Fruit fly (Drosophila melanogaster) whole organism, pupa: Measurements from ENCODE around the gene ZIPIC.

Experiments
- CG10348 ChIP-seq: fragments of 200-800 bp; sonication (Bioruptor generic); IDR thresholded peaks from 2 replicates; pipeline ENCODE4 v1.3.6; 2022; ENCODE audit warnings: missing biosample characterization, missing genetic modification characterization
- CG12605 ChIP-seq: fragments of 200-800 bp; sonication (Bioruptor generic); IDR thresholded peaks from 2 replicates; pipeline ENCODE4 v1.3.6; 2022; ENCODE audit warnings: missing biosample characterization, missing genetic modification characterization
- CG13204 ChIP-seq: fragments of 200-800 bp; sonication (Bioruptor generic); optimal IDR thresholded peaks from 2 replicates; lab custom pipeline; 2018; ENCODE audit warnings: missing biosample characterization, mild to moderate bottlenecking, missing genetic modification characterization, moderate library complexity
- CG14655 ChIP-seq: fragments of 200-800 bp; sonication (Bioruptor generic); optimal IDR thresholded peaks from 3 replicates; lab custom pipeline; 2017; ENCODE audit warnings: mild to moderate bottlenecking, missing biosample characterization, missing genetic modification reagents, missing genetic modification characterization
- CG15710 ChIP-seq: fragments of 200-800 bp; sonication (Bioruptor generic); optimal IDR thresholded peaks from 2 replicates; lab custom pipeline; 2018; ENCODE audit warnings: missing biosample characterization, mild to moderate bottlenecking, missing genetic modification characterization, moderate library complexity
- CG17806 ChIP-seq: fragments of 200-800 bp; sonication (Bioruptor generic); optimal IDR thresholded peaks from 2 replicates; lab custom pipeline; 2018; ENCODE audit warnings: missing biosample characterization, mild to moderate bottlenecking, missing genetic modification characterization, moderate library complexity
- CG32121 ChIP-seq: fragments of 200-800 bp; sonication (Bioruptor generic); IDR thresholded peaks from 2 replicates; pipeline ENCODE4 v1.3.6; 2022; ENCODE audit warnings: missing biosample characterization, missing genetic modification characterization
- CG34367 ChIP-seq: fragments of 200-800 bp; sonication (Bioruptor generic); optimal IDR thresholded peaks from 2 replicates; lab custom pipeline; 2018; ENCODE audit warnings: missing biosample characterization, mild to moderate bottlenecking, missing genetic modification characterization
- CG4496 ChIP-seq: fragments of 200-800 bp; sonication (Bioruptor generic); IDR thresholded peaks from 3 replicates; pipeline ENCODE4 v1.3.6; 2022; ENCODE audit warnings: missing biosample characterization, missing genetic modification characterization
- CG8159 ChIP-seq: fragments of 200-800 bp; sonication (Bioruptor generic); optimal IDR thresholded peaks from 3 replicates; lab custom pipeline; 2018; ENCODE audit warnings: missing biosample characterization, mild to moderate bottlenecking, missing genetic modification characterization, moderate library complexity
- CG8301 ChIP-seq: fragments of 200-800 bp; sonication (Bioruptor generic); optimal IDR thresholded peaks from 2 replicates; lab custom pipeline; 2018; ENCODE audit warnings: missing biosample characterization, mild to moderate bottlenecking, missing genetic modification characterization
- CG9948 ChIP-seq: fragments of 200-800 bp; sonication (Bioruptor generic); optimal IDR thresholded peaks from 2 replicates; lab custom pipeline; 2018; ENCODE audit warnings: missing biosample characterization, mild to moderate bottlenecking, missing genetic modification characterization, moderate library complexity
- D1 ChIP-seq: fragments of 200-800 bp; sonication (Bioruptor generic); optimal IDR thresholded peaks from 2 replicates; lab custom pipeline; 2018; ENCODE audit warnings: missing biosample characterization, mild to moderate bottlenecking, missing genetic modification characterization, moderate library complexity
- EcR ChIP-seq: fragments of 200-800 bp; sonication (Bioruptor generic); optimal IDR thresholded peaks from 3 replicates; lab custom pipeline; 2019; ENCODE audit warnings: missing biosample characterization, missing genetic modification characterization, mild to moderate bottlenecking, moderate library complexity, missing genetic modification reagents
- Ets98B ChIP-seq: fragments of 200-800 bp; sonication (Bioruptor generic); IDR thresholded peaks from 2 replicates; pipeline ENCODE4 v1.3.6; 2022; ENCODE audit warnings: missing biosample characterization, missing genetic modification characterization
- Pif1A ChIP-seq: fragments of 200-800 bp; sonication (Bioruptor generic); optimal IDR thresholded peaks from 3 replicates; lab custom pipeline; 2016; ENCODE audit warnings: missing biosample characterization, missing genetic modification characterization
- Pif1B ChIP-seq: fragments of 200-800 bp; sonication (Bioruptor generic); optimal IDR thresholded peaks from 3 replicates; lab custom pipeline; 2016; ENCODE audit warnings: missing biosample characterization, missing genetic modification characterization
- Snoo ChIP-seq: fragments of 200-800 bp; sonication (Bioruptor generic); optimal IDR thresholded peaks from 3 replicates; lab custom pipeline; 2017; ENCODE audit warnings: missing biosample characterization, mild to moderate bottlenecking, missing genetic modification characterization, inconsistent platforms
- fd96Ca ChIP-seq: fragments of 200-800 bp; sonication (Bioruptor generic); IDR thresholded peaks from 3 replicates; pipeline ENCODE4 v1.3.6; 2022; ENCODE audit warnings: missing biosample characterization, missing genetic modification characterization
- gl ChIP-seq: fragments of 200-800 bp; sonication (Bioruptor generic); optimal IDR thresholded peaks from 2 replicates; lab custom pipeline; 2018; ENCODE audit warnings: missing biosample characterization, mild to moderate bottlenecking, missing genetic modification characterization
- rn ChIP-seq: fragments of 200-800 bp; sonication (Bioruptor generic); IDR thresholded peaks from 2 replicates; pipeline ENCODE4 v1.3.6; 2022; ENCODE audit warnings: missing biosample characterization, missing genetic modification characterization

ZIPIC gene

DNA sequence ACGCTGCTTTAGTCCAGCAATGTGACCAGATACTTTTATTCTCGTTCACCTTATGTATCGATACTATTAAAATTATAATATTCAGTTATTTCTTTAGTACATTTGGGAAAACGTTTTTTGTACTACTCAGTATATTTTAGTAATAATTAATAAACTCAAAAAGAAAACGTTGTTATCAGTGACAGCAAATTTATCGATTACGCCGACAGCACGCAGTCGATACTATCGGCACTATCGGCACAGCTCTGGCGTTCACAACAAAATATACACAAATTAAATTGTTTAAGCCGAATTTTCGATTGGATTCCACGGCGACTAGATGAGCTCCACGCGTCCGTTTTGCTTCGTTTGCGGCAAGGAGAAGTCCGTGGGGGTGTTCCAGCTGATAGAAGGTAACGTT is 2.8 kb upstream of the ZIPIC start, which contains the start of the genes janA, Sry-alpha and Sry-beta:
Gene janA (minus strand): TSS at position 40 of the 400 bp plus-strand sequence.
Gene Sry-alpha (plus strand): TSS at position 226 of the 400 bp plus-strand sequence.
Gene Sry-beta (plus strand): TSS at position 226 of the 400 bp plus-strand sequence.
- peak; percentile 2 for TF ChIP-seq CG15710
- no peak for TF ChIP-seq CG10348
- TF ChIP-seq EcR, result no peak
- no peak for TF ChIP-seq Ets98B (GFP tag; lab: Robert Waterston, UW)
- TF ChIP-seq CG8159, result no peak

DNA sequence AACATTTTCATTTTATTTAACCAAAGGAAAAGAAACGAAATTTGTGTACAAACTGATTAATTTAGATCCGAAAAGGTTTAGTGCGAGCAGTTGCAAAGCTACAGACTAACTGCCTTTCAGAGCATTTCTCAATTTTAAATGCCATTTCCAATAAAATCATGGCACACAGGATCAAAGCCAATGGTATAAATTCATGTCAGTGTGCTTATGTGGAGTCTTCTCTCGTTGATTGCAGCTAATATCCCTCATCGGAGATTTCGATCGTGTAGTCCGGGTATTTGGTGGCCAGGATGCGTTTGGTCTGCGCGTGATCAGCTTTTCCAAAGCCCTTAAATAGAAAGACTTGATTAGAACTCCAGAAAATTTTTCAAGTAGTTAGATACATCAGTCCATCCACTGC is 2.0 kb upstream of the ZIPIC start, which contains the start of gene janB:
Gene janB (minus strand): TSS at position 101 of the 400 bp plus-strand sequence.
- TF ChIP-seq CG9948 (tag; lab: Kevin White, UChicago), result no peak
- no peak for TF ChIP-seq EcR

DNA sequence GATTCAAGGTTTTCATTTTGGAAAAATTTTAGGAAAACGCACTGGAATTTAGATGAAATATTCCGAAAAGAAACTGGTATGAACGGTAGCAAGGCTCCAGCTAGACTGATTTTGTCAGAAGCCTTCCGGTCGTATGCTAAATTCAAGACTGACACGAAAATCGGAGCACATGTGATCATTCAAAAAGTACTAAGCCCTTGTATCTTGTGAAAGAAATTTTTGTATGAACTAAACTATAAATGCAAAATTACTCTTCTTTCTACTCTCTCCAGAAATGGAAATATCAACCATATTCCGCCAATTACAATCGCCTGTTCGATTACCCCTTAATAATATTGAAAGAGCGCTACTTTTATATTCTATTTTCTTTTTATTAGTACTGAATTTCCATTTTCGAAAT is 960 bp upstream of the ZIPIC start, which contains the start of gene ocn:
Gene ocn (minus strand): TSS at position 101 of the 400 bp plus-strand sequence.
- TF ChIP-seq CG34367 (tag; lab: Kevin White, UChicago) (no peak), CG13204 (GFP tag; lab: Kevin White, UChicago) (no peak), Ets98B (GFP tag; lab: Robert Waterston, UW) (no peak), Pif1B (GFP tag; lab: Kevin White, UChicago) (no peak), Pif1A (no peak)

DNA sequence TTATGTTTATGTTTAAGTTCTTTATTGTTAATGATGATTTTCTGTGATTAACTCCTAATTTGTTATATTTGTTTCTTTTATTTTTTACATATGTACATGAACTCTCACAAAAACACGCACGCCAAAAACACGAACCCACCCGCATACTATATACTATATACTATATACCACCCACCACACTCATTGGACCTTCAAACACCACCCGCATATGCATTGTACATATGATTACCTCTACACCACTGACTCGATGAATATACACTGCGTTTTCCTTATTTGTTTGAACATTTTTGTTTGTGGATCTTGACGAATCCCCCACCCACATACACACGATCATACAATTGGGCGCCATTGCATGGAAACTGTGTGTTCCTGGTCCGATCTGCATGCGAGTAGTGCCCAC is 4.4 kb downstream of the ZIPIC start:
- TF ChIP-seq CG8301 (tag; lab: Kevin White, UChicago) (no peak), CG17806 (tag; lab: Kevin White, UChicago) (no peak), CG14655 (no peak), gl (tag; lab: Kevin White, UChicago) (no peak)

DNA sequence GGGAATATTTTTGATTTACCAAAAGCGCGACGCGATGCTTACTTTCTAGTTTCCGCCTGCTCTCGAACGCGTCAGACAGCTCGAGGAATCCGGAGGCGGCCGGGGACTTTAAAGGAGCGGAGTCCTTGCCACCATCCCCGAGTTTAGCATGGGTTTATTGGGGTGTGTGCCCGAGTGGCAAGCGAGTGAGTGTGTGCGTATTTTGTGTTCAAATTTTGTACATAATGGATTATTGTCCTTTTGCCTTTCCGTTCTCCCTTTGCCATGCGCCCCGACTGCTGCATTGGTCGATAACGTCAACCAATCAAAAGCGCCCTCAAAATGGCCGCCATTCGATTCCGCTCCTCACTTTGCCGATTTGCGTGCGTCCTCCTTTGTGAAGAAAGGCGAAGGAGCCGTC is 6.6 kb downstream of the ZIPIC start:
- no peak for TF ChIP-seq Ets98B (GFP tag; lab: Robert Waterston, UW)
- TF ChIP-seq CG17806 (tag; lab: Kevin White, UChicago), result no peak
- no peak for TF ChIP-seq Pif1B (GFP tag; lab: Kevin White, UChicago)
- no peak for TF ChIP-seq Snoo (tag; lab: Kevin White, UChicago)
- TF ChIP-seq EcR, result no peak
- TF ChIP-seq CG14655, result no peak
- no peak for TF ChIP-seq gl (tag; lab: Kevin White, UChicago)
- no peak for TF ChIP-seq rn (GFP tag; lab: Robert Waterston, UW)
- TF ChIP-seq D1 (tag; lab: Kevin White, UChicago), result no peak
- no peak for TF ChIP-seq CG32121 (GFP tag; lab: Robert Waterston, UW)
- no peak for TF ChIP-seq Pif1A
- TF ChIP-seq CG4496 (GFP tag; lab: Robert Waterston, UW), result no peak
- TF ChIP-seq CG12605 (GFP tag; lab: Robert Waterston, UW), result no peak
- TF ChIP-seq CG10348, result no peak
- TF ChIP-seq CG13204 (GFP tag; lab: Kevin White, UChicago), result no peak
- no peak for TF ChIP-seq CG34367 (tag; lab: Kevin White, UChicago)
- TF ChIP-seq CG9948 (tag; lab: Kevin White, UChicago), result no peak
- TF ChIP-seq fd96Ca (GFP tag; lab: Robert Waterston, UW), result no peak
- TF ChIP-seq CG15710, result no peak

DNA sequence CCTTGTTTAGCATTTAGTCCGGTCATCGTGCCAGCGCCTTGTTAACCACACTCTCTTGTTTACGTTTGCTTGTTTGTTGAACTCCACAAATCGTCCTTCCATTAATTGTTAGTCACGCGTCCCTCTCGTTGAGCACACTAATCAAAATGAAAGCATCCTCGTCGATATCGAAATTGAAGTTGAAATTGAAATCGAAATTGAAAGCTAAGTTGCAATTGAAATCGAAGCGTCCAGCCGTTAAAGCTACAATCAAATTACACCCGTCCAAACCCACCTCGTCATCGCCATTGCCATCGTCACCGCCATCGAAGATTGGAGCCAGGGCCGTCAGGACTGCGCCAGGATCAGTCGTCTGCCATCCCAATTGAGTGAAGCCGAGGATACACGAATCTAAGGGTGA is 13.2 kb downstream of the ZIPIC start:
- TF ChIP-seq fd96Ca (GFP tag; lab: Robert Waterston, UW), result no peak
- no peak for TF ChIP-seq D1 (tag; lab: Kevin White, UChicago)
- TF ChIP-seq CG12605 (GFP tag; lab: Robert Waterston, UW), result no peak
- no peak for TF ChIP-seq CG9948 (tag; lab: Kevin White, UChicago)
- no peak for TF ChIP-seq Pif1A
- no peak for TF ChIP-seq CG4496 (GFP tag; lab: Robert Waterston, UW)
- TF ChIP-seq CG17806 (tag; lab: Kevin White, UChicago), result no peak
- no peak for TF ChIP-seq CG10348
- TF ChIP-seq CG8301 (tag; lab: Kevin White, UChicago), result no peak
- TF ChIP-seq Pif1B (GFP tag; lab: Kevin White, UChicago), result no peak
- TF ChIP-seq CG13204 (GFP tag; lab: Kevin White, UChicago), result no peak
- no peak for TF ChIP-seq rn (GFP tag; lab: Robert Waterston, UW)

DNA sequence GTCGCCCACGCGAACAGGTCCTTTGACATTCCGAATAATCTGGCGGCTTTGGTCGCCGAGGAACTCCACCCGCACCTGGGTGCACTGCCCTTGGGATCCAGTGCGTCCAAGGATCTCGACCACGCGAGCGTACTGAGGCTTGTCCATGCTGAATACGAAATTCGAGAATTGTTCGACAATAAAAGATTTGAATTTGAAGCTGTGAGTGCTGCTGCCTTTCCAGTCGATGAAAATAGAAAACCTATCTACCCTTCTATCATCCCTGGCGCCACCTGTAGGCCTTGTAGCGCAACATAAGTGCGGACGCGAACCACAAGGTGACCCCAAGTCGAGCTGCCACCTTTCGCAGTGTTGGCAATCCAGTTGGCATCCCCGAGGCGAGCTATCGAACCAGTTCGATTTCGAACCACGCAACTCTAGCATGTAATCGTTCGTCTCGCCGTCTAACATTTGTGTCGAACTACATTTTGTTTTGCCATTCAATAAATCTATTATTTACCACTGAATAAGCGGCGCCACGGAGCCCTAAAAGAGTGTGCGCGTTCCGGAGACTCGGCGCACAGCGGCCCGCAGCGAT is 14.1 kb downstream of the ZIPIC start, which contains the start of the genes RpS28a and Axn:
Gene RpS28a (minus strand): TSS at position 197 of the 577 bp plus-strand sequence.
Gene Axn (plus strand): TSS at position 391 of the 577 bp plus-strand sequence.
- TF ChIP-seq rn (GFP tag; lab: Robert Waterston, UW) (no peak), CG15710 (no peak), EcR (peak; percentile 93), CG12605 (GFP tag; lab: Robert Waterston, UW) (no peak)
